Worm (Caenorhabditis elegans) whole organism, L4/young adult: Measurements from ENCODE around the gene T28F3.9.

Experiments used
- dao-5 ChIP-seq: sonication (generic microtip); optimal IDR thresholded peaks from 2 replicates; lab custom pipeline; 2016; ENCODE audit warnings: missing genotype, missing genetic modification characterization, moderate library complexity, missing compliant biosample characterization
- him-1 ChIP-seq: sonication (generic microtip); optimal IDR thresholded peaks from 2 replicates; lab custom pipeline; 2016; ENCODE audit warnings: missing genotype, missing genetic modification reagents, missing genetic modification characterization, missing compliant biosample characterization

DNA sequence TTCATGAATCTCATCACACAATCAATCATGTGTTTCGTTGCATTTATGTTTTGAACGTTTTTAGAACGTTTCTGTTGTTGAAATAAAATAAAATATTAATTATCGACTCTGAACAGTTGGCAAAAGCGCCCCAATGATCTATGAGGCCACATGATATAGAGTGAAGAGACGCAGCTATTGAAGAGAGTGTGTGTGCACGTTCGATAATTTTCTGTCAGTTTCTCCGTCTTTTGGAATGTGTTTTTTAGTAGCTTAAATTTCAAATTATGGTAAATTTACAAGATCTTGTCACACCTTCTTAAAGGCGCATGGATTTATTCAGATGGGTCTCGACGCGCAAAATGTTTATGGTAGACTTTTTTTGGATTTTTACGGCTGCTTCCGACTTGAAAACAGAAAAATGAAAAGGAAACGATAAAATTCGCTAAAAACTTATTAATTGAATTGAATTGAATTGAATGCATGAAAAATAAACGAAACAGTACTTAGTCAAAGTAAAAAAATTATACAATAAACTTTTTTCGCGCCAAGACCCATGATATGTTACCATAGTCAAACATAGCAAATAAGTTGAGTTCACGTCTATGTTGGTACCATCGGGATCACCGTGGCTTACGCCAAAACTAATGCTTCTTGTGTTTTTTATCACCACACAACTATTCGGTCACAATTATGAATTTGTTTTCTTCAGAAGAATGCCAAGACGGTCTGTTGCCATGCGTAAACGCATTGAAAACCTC, 25.4 kb downstream of the T28F3.9 start, which contains the start of gene C49C3.15:
- TF ChIP-seq dao-5 (tag; lab: Kevin White, UChicago) (no peak), him-1 (tag; lab: Kevin White, UChicago) (no peak)
